Worm (Caenorhabditis elegans) whole organism, mixed stage, embryonic: Measurements from ENCODE around the gene T14B4.5.

ENCODE experiments used
- ces-1 ChIP-seq: fragments of 150-350 bp; optimal IDR thresholded peaks from 2 replicates; lab custom pipeline; 2014; ENCODE audit warnings: missing biosample characterization, missing genetic modification reagents, missing genetic modification characterization
- hlh-1 ChIP-seq: fragments of 150-350 bp; optimal IDR thresholded peaks from 2 replicates; lab custom pipeline; 2014; ENCODE audit warnings: missing biosample characterization, missing genetic modification reagents, missing genetic modification characterization
- lsy-2 ChIP-seq: fragments of 150-350 bp; optimal IDR thresholded peaks from 2 replicates; lab custom pipeline; 2014; ENCODE audit warnings: missing biosample characterization, missing genetic modification characterization
- mep-1 ChIP-seq: fragments of 150-350 bp; optimal IDR thresholded peaks from 2 replicates; lab custom pipeline; 2017; ENCODE audit warnings: missing biosample characterization, missing genetic modification reagents, missing genetic modification characterization, inconsistent platforms
- mls-2 ChIP-seq: sonication (generic microtip); optimal IDR thresholded peaks from 2 replicates; lab custom pipeline; 2016; ENCODE audit warnings: mild to moderate bottlenecking, missing genetic modification characterization, moderate library complexity, missing compliant biosample characterization
- nhr-76 ChIP-seq: sonication (generic microtip); optimal IDR thresholded peaks from 2 replicates; lab custom pipeline; 2017; ENCODE audit warnings: missing biosample characterization, missing genetic modification characterization
- unc-120 ChIP-seq: sonication (generic microtip); optimal IDR thresholded peaks from 2 replicates; lab custom pipeline; 2017; ENCODE audit warnings: missing genetic modification characterization, missing compliant biosample characterization; ENCODE audit not compliant: poor library complexity, severe bottlenecking
- ztf-11 ChIP-seq: fragments of 150-350 bp; optimal IDR thresholded peaks from 2 replicates; lab custom pipeline; 2014; ENCODE audit warnings: missing biosample characterization, missing genetic modification characterization

DNA sequence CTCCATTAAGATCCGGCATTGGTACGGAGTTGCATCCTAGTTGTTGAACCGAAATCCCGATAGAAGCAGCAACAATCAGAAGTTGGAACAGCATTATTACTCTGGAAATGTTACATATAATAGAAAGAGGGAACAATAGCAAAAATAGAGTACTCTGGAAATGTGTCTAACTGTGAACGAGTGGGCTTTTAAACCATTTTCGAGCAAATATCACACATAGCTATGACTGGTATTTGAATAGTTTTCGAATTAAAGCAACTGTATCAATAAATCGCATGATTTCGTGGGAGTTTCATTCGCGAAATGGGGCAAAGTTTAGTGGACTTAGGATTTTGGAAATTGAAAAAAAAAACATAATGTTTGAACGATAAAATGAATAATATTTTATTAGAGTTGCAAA lies 32.8 kb downstream of the T14B4.5 start, which contains the start of gene F41G3.10:
- TF ChIP-seq nhr-76 (tag; lab: Kevin White, UChicago): no peak
- TF ChIP-seq mep-1 (tag; lab: Kevin White, UChicago): no peak
- no peak for TF ChIP-seq hlh-1
- TF ChIP-seq ztf-11 (tag; lab: Kevin White, UChicago): no peak
- no peak for TF ChIP-seq unc-120 (tag; lab: Kevin White, UChicago)
- no peak for TF ChIP-seq ces-1 (GFP tag; lab: Kevin White, UChicago)
- no peak for TF ChIP-seq lsy-2 (tag; lab: Kevin White, UChicago)
- TF ChIP-seq mls-2 (tag; lab: Kevin White, UChicago): no peak
